Fruit fly (Drosophila melanogaster): ENCODE data around the gene CRAT.

DNA sequence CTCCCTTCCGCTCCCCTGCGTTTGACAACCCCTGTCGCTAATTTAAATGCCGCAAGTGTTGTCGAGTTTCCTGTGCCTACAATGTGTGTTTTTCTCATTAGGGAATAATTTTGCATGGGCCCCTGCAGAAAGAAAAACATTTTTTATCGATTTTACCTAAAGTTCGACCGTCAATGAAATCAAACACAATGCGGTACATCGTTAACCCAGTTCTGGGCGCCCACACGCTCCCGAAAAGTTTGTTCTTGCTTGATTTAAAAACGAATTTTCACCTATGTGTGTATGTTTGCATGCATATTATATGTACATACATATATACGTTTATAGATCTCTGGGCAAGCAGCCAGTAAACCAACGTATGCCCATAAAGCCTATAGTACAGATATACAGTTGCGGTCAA lies 23.4 kb downstream of the CRAT start:
- no peak for TF ChIP-seq CG8301 (tag; optimal IDR thresholded peaks at IDR 0.05)
- TF ChIP-seq CG8159 (tag; optimal IDR thresholded peaks at IDR 0.05) = no peak
- no peak for TF ChIP-seq CG34367 (tag; optimal IDR thresholded peaks at IDR 0.05)
- no peak for TF ChIP-seq CG13204 (GFP tag; optimal IDR thresholded peaks at IDR 0.05)
- no peak for TF ChIP-seq CG10348 (GFP tag; IDR thresholded peaks at IDR 0.05)
- TF ChIP-seq gl (tag; optimal IDR thresholded peaks at IDR 0.05) = no peak
- TF ChIP-seq Ets98B (GFP tag; IDR thresholded peaks at IDR 0.05) = no peak
- no peak for TF ChIP-seq Pif1A (GFP tag; optimal IDR thresholded peaks at IDR 0.05)
- TF ChIP-seq Snoo (tag; optimal IDR thresholded peaks at IDR 0.05) = no peak
- no peak for TF ChIP-seq Pif1B (GFP tag; optimal IDR thresholded peaks at IDR 0.05)
- TF ChIP-seq fd96Ca (GFP tag; IDR thresholded peaks at IDR 0.05) = no peak
- no peak for TF ChIP-seq CG12605 (GFP tag; IDR thresholded peaks at IDR 0.05)
